Worm (Caenorhabditis elegans) whole organism, young adult: ENCODE data around the gene Y38E10A.17.

Source experiments
- B0019.2 ChIP-seq: fragments of 200-800 bp; sonication (Bioruptor generic); conservative IDR thresholded peaks from 2 replicates; pipeline ENCODE4 v1.3.6; 2022; ENCODE audit warnings: missing genetic modification reagents, missing genetic modification characterization, missing compliant biosample characterization
- B0261.1 ChIP-seq: sonication (generic microtip); optimal IDR thresholded peaks from 2 replicates; lab custom pipeline; 2016; ENCODE audit warnings: mild to moderate bottlenecking, missing genetic modification characterization, moderate library complexity, missing compliant biosample characterization
- C17E4.6 ChIP-seq: fragments of 200-800 bp; sonication (Bioruptor generic); IDR thresholded peaks from 2 replicates; pipeline ENCODE4 v1.3.6; 2022; ENCODE audit warnings: missing genetic modification reagents, missing genetic modification characterization, missing compliant biosample characterization
- F33H1.4 ChIP-seq: fragments of 200-800 bp; sonication (Bioruptor generic); IDR thresholded peaks from 2 replicates; pipeline ENCODE4 v1.3.6; 2022; ENCODE audit warnings: missing genetic modification reagents, missing genetic modification characterization, missing compliant biosample characterization
- F57C9.4 ChIP-seq: sonication (generic microtip); optimal IDR thresholded peaks from 2 replicates; lab custom pipeline; 2017; ENCODE audit warnings: mild to moderate bottlenecking, missing genetic modification characterization, missing compliant biosample characterization
- T07F8.4 ChIP-seq: sonication (generic microtip); optimal IDR thresholded peaks from 2 replicates; lab custom pipeline; 2016; ENCODE audit warnings: mild to moderate bottlenecking, missing genetic modification characterization, moderate library complexity, missing compliant biosample characterization
- Y53G8AR.9 ChIP-seq: fragments of 200-800 bp; sonication (Bioruptor generic); conservative IDR thresholded peaks from 2 replicates; pipeline ENCODE4 v1.3.6; 2022; ENCODE audit warnings: missing genetic modification reagents, missing genetic modification characterization, missing compliant biosample characterization
- Y79H2A.3 ChIP-seq: fragments of 200-800 bp; sonication (Bioruptor generic); conservative IDR thresholded peaks from 2 replicates; pipeline ENCODE4 v1.3.6; 2022; ENCODE audit warnings: missing genetic modification reagents, missing genetic modification characterization, missing compliant biosample characterization
- Y95B8A.8 ChIP-seq: fragments of 200-800 bp; sonication (Bioruptor generic); IDR thresholded peaks from 2 replicates; pipeline ENCODE4 v1.3.6; 2022; ENCODE audit warnings: missing genetic modification reagents, missing genetic modification characterization, missing compliant biosample characterization
- aptf-2 ChIP-seq: fragments of 200-800 bp; sonication (Bioruptor generic); conservative IDR thresholded peaks from 2 replicates; pipeline ENCODE4 v1.3.6; 2022; ENCODE audit warnings: missing genetic modification reagents, missing genetic modification characterization, missing compliant biosample characterization
- athp-1 ChIP-seq: sonication (generic microtip); optimal IDR thresholded peaks from 2 replicates; lab custom pipeline; 2017; ENCODE audit warnings: mild to moderate bottlenecking, missing genetic modification characterization, missing compliant biosample characterization
- attf-3 ChIP-seq: fragments of 200-800 bp; sonication (Bioruptor generic); conservative IDR thresholded peaks from 2 replicates; pipeline ENCODE4 v1.3.6; 2022; ENCODE audit warnings: missing genetic modification reagents, missing genetic modification characterization, missing compliant biosample characterization
- ccch-3 ChIP-seq: fragments of 200-800 bp; sonication (Bioruptor generic); optimal IDR thresholded peaks from 2 replicates; lab custom pipeline; 2018; ENCODE audit warnings: mild to moderate bottlenecking, missing genetic modification characterization, missing compliant biosample characterization
- ceh-91 ChIP-seq: fragments of 200-800 bp; sonication (Bioruptor generic); IDR thresholded peaks from 2 replicates; pipeline ENCODE4 v1.3.6; 2022; ENCODE audit warnings: missing genetic modification reagents, missing genetic modification characterization, missing compliant biosample characterization
- dox-1 ChIP-seq: fragments of 200-800 bp; sonication (Bioruptor generic); IDR thresholded peaks from 2 replicates; pipeline ENCODE4 v1.3.6; 2022; ENCODE audit warnings: missing genetic modification reagents, missing genetic modification characterization, missing compliant biosample characterization
- dpff-1 ChIP-seq: sonication (generic microtip); optimal IDR thresholded peaks from 2 replicates; lab custom pipeline; 2017; ENCODE audit warnings: mild to moderate bottlenecking, missing genetic modification characterization, missing compliant biosample characterization
- efl-1 ChIP-seq: fragments of 150-350 bp; optimal IDR thresholded peaks from 2 replicates; lab custom pipeline; 2014; ENCODE audit warnings: missing biosample characterization, missing genetic modification reagents, missing genetic modification characterization
- egl-44 ChIP-seq: fragments of 200-800 bp; sonication (Bioruptor generic); IDR thresholded peaks from 2 replicates; pipeline ENCODE4 v1.3.6; 2022; ENCODE audit warnings: missing genetic modification reagents, missing genetic modification characterization, missing compliant biosample characterization
- egrh-3 ChIP-seq: fragments of 200-800 bp; sonication (Bioruptor generic); IDR thresholded peaks from 2 replicates; pipeline ENCODE4 v1.3.6; 2022; ENCODE audit warnings: missing genetic modification reagents, missing genetic modification characterization, missing compliant biosample characterization
- ekl-4 ChIP-seq: fragments of 200-800 bp; sonication (Bioruptor generic); IDR thresholded peaks from 2 replicates; pipeline ENCODE4 v1.3.6; 2022; ENCODE audit warnings: missing genetic modification reagents, missing genetic modification characterization, missing compliant biosample characterization
- him-1 ChIP-seq: sonication (generic microtip); optimal IDR thresholded peaks from 2 replicates; lab custom pipeline; 2016; ENCODE audit warnings: missing genotype, missing genetic modification reagents, missing genetic modification characterization, missing compliant biosample characterization
- hsf-1 ChIP-seq: fragments of 200-800 bp; sonication (Bioruptor generic); IDR thresholded peaks from 2 replicates; pipeline ENCODE4 v1.3.6; 2022; ENCODE audit warnings: missing genetic modification reagents, missing genetic modification characterization, missing compliant biosample characterization
- lin-26 ChIP-seq: fragments of 200-800 bp; sonication (Bioruptor generic); IDR thresholded peaks from 2 replicates; pipeline ENCODE4 v1.3.6; 2022; ENCODE audit warnings: missing genetic modification reagents, missing genetic modification characterization, missing compliant biosample characterization
- lir-1 ChIP-seq: fragments of 200-800 bp; sonication (Bioruptor generic); conservative IDR thresholded peaks from 2 replicates; pipeline ENCODE4 v1.3.6; 2022; ENCODE audit warnings: missing genetic modification reagents, missing genetic modification characterization, missing compliant biosample characterization
- madf-3 ChIP-seq: fragments of 200-800 bp; sonication (Bioruptor generic); IDR thresholded peaks from 2 replicates; pipeline ENCODE4 v1.3.6; 2022; ENCODE audit warnings: missing genetic modification reagents, missing genetic modification characterization, missing compliant biosample characterization
- madf-6 ChIP-seq: fragments of 200-800 bp; sonication (Bioruptor generic); IDR thresholded peaks from 2 replicates; pipeline ENCODE4 v1.3.6; 2022; ENCODE audit warnings: missing genetic modification reagents, missing genetic modification characterization, missing compliant biosample characterization
- mel-28 ChIP-seq: sonication (generic microtip); optimal IDR thresholded peaks from 2 replicates; lab custom pipeline; 2016; ENCODE audit warnings: borderline replicate concordance, mild to moderate bottlenecking, missing genetic modification characterization, missing compliant biosample characterization
- nfya-2 ChIP-seq: fragments of 200-800 bp; sonication (Bioruptor generic); IDR thresholded peaks from 2 replicates; pipeline ENCODE4 v1.3.6; 2022; ENCODE audit warnings: missing genetic modification reagents, missing genetic modification characterization, missing compliant biosample characterization
- snpc-4 ChIP-seq, 5 experiments: fragments of 150-350 bp in 1 of 5; sonication (generic microtip) in 4 of 5; optimal IDR thresholded peaks; 2 replicates each; lab custom pipeline; 2014 to 2018; ENCODE audit warnings: missing genetic modification characterization in 5 of 5, missing biosample characterization in 3 of 5, antibody characterized with exemption in 2 of 5, mild to moderate bottlenecking in 2 of 5, missing compliant biosample characterization in 2 of 5, missing genotype in 2 of 5, moderate library complexity in 2 of 5, missing genetic modification reagents in 1 of 5
- tbp1 ChIP-seq: fragments of 200-800 bp; sonication (Bioruptor generic); optimal IDR thresholded peaks from 2 replicates; lab custom pipeline; 2018; ENCODE audit warnings: mild to moderate bottlenecking, missing genetic modification characterization, missing compliant biosample characterization
- tlf-1 ChIP-seq: fragments of 200-800 bp; sonication (Bioruptor generic); optimal IDR thresholded peaks from 2 replicates; lab custom pipeline; 2018; ENCODE audit warnings: mild to moderate bottlenecking, missing genetic modification characterization, missing compliant biosample characterization
- xnd-1 ChIP-seq: sonication (generic microtip); optimal IDR thresholded peaks from 2 replicates; lab custom pipeline; 2016; ENCODE audit warnings: missing genotype, missing genetic modification reagents, missing genetic modification characterization, missing compliant biosample characterization
- zim-3 ChIP-seq: sonication (generic microtip); optimal IDR thresholded peaks from 2 replicates; lab custom pipeline; 2017; ENCODE audit warnings: mild to moderate bottlenecking, missing genetic modification characterization, moderate library complexity, missing compliant biosample characterization

Y38E10A.17 gene

DNA sequence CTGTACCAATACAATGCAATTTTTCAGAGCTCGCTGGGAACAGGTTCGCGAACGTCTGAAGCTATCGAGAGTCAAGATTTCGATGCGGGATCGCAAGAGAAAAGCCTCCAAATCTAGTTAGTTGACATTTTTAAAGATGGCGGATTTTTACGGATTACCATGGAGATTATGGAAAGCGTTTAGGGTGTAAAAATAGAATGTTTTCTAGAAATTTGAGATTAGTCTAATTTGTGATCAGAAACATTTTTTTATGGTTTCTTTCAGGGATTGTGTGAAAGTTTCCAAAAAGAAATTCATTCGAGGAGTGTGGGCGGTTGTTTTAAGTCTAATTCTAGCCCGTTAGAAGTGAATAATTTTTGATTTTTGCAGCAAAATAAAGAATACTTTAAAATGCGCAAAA, 21.2 kb upstream of the Y38E10A.17 start:
- TF ChIP-seq Y95B8A.8 (GFP tag; lab: Robert Waterston, UW) (no peak), efl-1 (GFP tag; lab: Kevin White, UChicago) (no peak), lir-1 (no peak), madf-3 (no peak), T07F8.4 (tag; lab: Kevin White, UChicago) (no peak), egrh-3 (GFP tag; lab: Robert Waterston, UW) (no peak), ekl-4 (GFP tag; lab: Robert Waterston, UW) (no peak), madf-6 (GFP tag; lab: Robert Waterston, UW) (no peak), F57C9.4 (tag; lab: Kevin White, UChicago) (no peak), mel-28 (tag; lab: Kevin White, UChicago) (no peak), B0261.1 (tag; lab: Kevin White, UChicago) (no peak), zim-3 (no peak)

DNA sequence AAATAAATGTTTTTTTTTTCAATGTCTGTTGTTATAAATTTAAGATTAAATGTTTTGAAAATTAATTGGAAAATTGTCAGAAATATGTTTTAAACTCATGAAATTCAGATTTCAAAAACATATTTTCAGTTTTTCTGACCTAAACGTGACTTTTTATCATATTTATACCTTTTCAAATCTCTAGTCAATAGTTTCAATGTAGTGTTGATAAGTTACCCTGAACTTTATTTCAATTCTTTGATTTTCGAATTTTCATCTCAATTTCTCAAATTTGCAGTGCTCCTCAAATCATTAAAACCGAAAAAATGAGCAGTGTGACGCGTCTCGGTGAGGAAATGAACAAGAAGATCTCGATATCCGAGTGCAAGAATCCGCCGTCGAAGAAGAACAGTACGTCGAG, 19.8 kb upstream of the Y38E10A.17 start, which contains the start of gene rgs-4:
Gene rgs-4, plus strand, starts transcription at position 301 of the 400 bp plus-strand sequence.
- no peak for TF ChIP-seq Y53G8AR.9 (GFP tag; lab: Robert Waterston, UW)
- TF ChIP-seq him-1 (tag; lab: Kevin White, UChicago) = no peak
- no peak for TF ChIP-seq C17E4.6 (GFP tag; lab: Robert Waterston, UW)
- TF ChIP-seq tbp1 (GFP tag; lab: Kevin White, UChicago) = no peak
- no peak for TF ChIP-seq hsf-1
- no peak for TF ChIP-seq T07F8.4 (tag; lab: Kevin White, UChicago)
- TF ChIP-seq Y79H2A.3 (GFP tag; lab: Robert Waterston, UW) = no peak
- no peak for TF ChIP-seq dpff-1 (tag; lab: Kevin White, UChicago)
- no peak for TF ChIP-seq ceh-91 (GFP tag; lab: Robert Waterston, UW)
- TF ChIP-seq attf-3 = no peak
- TF ChIP-seq nfya-2 (GFP tag; lab: Robert Waterston, UW) = no peak
- no peak for TF ChIP-seq egl-44 (GFP tag; lab: Robert Waterston, UW)
- TF ChIP-seq snpc-4 (GFP tag; optimal IDR thresholded peaks at IDR 0.05; lab: Kevin White, UChicago) = no peak
- no peak for TF ChIP-seq snpc-4 (tag; optimal IDR thresholded peaks at IDR 0.05; lab: Kevin White, UChicago)
- TF ChIP-seq tlf-1 (GFP tag; lab: Kevin White, UChicago) = no peak
- TF ChIP-seq xnd-1 (tag; lab: Kevin White, UChicago) = no peak

DNA sequence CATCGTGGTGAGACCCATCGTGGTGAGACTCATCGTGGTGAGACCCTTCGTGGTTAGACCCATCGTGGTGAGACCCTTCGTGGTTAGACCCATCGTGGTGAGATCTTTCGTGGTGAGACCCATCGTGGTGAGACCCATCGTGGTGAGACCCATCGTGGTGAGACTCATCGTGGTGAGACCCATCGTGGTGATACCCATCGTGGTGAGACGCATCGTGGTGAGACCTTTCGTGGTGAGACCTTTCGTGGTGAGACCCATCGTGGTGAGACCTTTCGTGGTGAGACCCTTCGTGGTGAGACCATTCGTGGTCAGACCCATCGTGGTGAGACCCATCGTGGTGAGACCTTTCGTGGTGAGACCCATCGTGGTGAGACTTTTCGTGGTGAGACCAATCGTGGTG, 16.6 kb upstream of the Y38E10A.17 start:
- peak; percentile 28; the same call in 1 of the 2 replicates for TF ChIP-seq F33H1.4

DNA sequence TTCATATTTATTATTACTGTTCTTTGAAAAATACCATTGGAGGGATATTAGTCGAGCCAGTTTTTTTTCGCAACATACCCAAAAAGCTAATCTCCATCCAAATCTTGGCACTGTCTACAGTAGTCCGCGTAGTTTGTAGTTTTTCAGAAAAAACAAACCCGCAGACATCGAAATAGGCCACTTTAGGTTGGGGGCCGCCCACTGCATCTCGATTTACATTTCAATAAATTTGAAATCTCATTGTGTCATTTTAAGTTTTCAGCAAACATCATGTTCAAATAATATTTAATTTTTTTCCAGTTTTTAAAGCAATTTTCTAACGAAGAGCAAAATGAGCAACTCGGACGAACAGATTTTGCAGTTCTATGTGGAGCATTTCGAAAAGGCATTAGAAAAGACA, 5.8 kb upstream of the Y38E10A.17 start, which contains the start of gene nhr-235:
Gene nhr-235, plus strand, starts transcription at position 301 of the 400 bp plus-strand sequence.
- no peak for TF ChIP-seq ccch-3 (GFP tag; lab: Kevin White, UChicago)
- TF ChIP-seq aptf-2 (GFP tag; lab: Robert Waterston, UW) = no peak
- TF ChIP-seq B0019.2 (GFP tag; lab: Robert Waterston, UW) = no peak
- TF ChIP-seq F33H1.4 = no peak
- no peak for TF ChIP-seq dox-1 (GFP tag; lab: Robert Waterston, UW)
- TF ChIP-seq lin-26 (GFP tag; lab: Robert Waterston, UW) = no peak
- TF ChIP-seq athp-1 (tag; lab: Kevin White, UChicago) = no peak
- TF ChIP-seq, all 124 proteins: peak for 0
